Worm (Caenorhabditis elegans) whole organism, L4 larva: Measurements from ENCODE around the gene sumv-2.

Source experiments
- F37D6.2 ChIP-seq: sonication (generic microtip); optimal IDR thresholded peaks from 2 replicates; lab custom pipeline; 2016; ENCODE audit warnings: mild to moderate bottlenecking, missing genetic modification characterization, missing compliant biosample characterization
- F44E2.7 ChIP-seq: fragments of 200-800 bp; sonication (Bioruptor generic); IDR thresholded peaks from 2 replicates; pipeline ENCODE4 v2.1.2; 2022; ENCODE audit warnings: missing genetic modification characterization, missing compliant biosample characterization
- F49E8.2 ChIP-seq: sonication (generic microtip); optimal IDR thresholded peaks from 2 replicates; lab custom pipeline; 2016; ENCODE audit warnings: missing compliant biosample characterization, mild to moderate bottlenecking, missing genetic modification characterization, borderline replicate concordance
- T26A8.4 ChIP-seq: fragments of 200-800 bp; sonication (Bioruptor generic); IDR thresholded peaks from 2 replicates; pipeline ENCODE4 v1.3.6; 2022; ENCODE audit warnings: missing genetic modification characterization, missing compliant biosample characterization
- Y105C5A.15 ChIP-seq: fragments of 200-800 bp; sonication (Bioruptor generic); IDR thresholded peaks from 2 replicates; pipeline ENCODE4 v1.3.6; 2022; ENCODE audit warnings: missing genetic modification characterization, missing compliant biosample characterization
- Y48G9A.11 ChIP-seq: fragments of 200-800 bp; sonication (Bioruptor generic); IDR thresholded peaks from 2 replicates; pipeline ENCODE4 v1.3.6; 2022; ENCODE audit warnings: missing genetic modification reagents, missing genetic modification characterization, missing compliant biosample characterization
- Y5F2A.4 ChIP-seq: fragments of 200-800 bp; sonication (Bioruptor generic); optimal IDR thresholded peaks from 2 replicates; lab custom pipeline; 2018; ENCODE audit warnings: mild to moderate bottlenecking, missing genetic modification characterization, missing compliant biosample characterization
- Y75B8A.6 ChIP-seq: fragments of 200-800 bp; sonication (Bioruptor generic); IDR thresholded peaks from 2 replicates; pipeline ENCODE4 v1.3.6; 2022; ENCODE audit warnings: missing genetic modification reagents, missing genetic modification characterization, missing compliant biosample characterization
- ZK337.2 ChIP-seq: fragments of 200-800 bp; sonication (Bioruptor generic); IDR thresholded peaks from 2 replicates; pipeline ENCODE4 v1.3.6; 2022; ENCODE audit warnings: missing genetic modification reagents, missing genetic modification characterization, missing compliant biosample characterization
- ama-1 ChIP-seq: fragments of 150-350 bp; optimal IDR thresholded peaks from 2 replicates; lab custom pipeline; 2014; ENCODE audit warnings: inconsistent platforms, mixed read lengths
- arid-1 ChIP-seq: fragments of 200-800 bp; sonication (Bioruptor generic); conservative IDR thresholded peaks from 2 replicates; pipeline ENCODE4 v1.3.6; 2022; ENCODE audit warnings: missing genetic modification reagents, missing genetic modification characterization, missing compliant biosample characterization
- ceh-28 ChIP-seq: fragments of 150-350 bp; optimal IDR thresholded peaks from 2 replicates; lab custom pipeline; 2014; ENCODE audit warnings: missing biosample characterization, missing genetic modification reagents, missing genetic modification characterization
- ceh-32 ChIP-seq: sonication (generic microtip); optimal IDR thresholded peaks from 2 replicates; lab custom pipeline; 2016; ENCODE audit warnings: mild to moderate bottlenecking, missing genetic modification characterization, missing compliant biosample characterization; ENCODE audit not compliant: poor library complexity
- ceh-62 ChIP-seq: sonication (generic microtip); optimal IDR thresholded peaks from 2 replicates; lab custom pipeline; 2017; ENCODE audit warnings: missing biosample characterization, missing genetic modification characterization
- cey-2 ChIP-seq: sonication (generic microtip); optimal IDR thresholded peaks from 3 replicates; lab custom pipeline; 2017; ENCODE audit warnings: missing genetic modification characterization, mild to moderate bottlenecking, missing compliant biosample characterization, antibody characterized with exemption, borderline replicate concordance; ENCODE audit not compliant: insufficient read depth
- ctbp-1 ChIP-seq: fragments of 200-800 bp; sonication (Bioruptor generic); IDR thresholded peaks from 2 replicates; pipeline ENCODE4 v1.3.6; 2022; ENCODE audit warnings: missing genetic modification reagents, missing genetic modification characterization, missing compliant biosample characterization
- daf-16 ChIP-seq, 3 experiments: sonication (generic microtip); optimal IDR thresholded peaks; 2 replicates each; lab custom pipeline; 2016 to 2017; ENCODE audit warnings: missing genetic modification characterization in 3 of 3, missing genetic modification reagents in 3 of 3, mild to moderate bottlenecking in 2 of 3, missing compliant biosample characterization in 2 of 3, missing biosample characterization in 1 of 3, moderate library complexity in 1 of 3
- daf-8 ChIP-seq: fragments of 200-800 bp; sonication (Bioruptor generic); IDR thresholded peaks from 2 replicates; pipeline ENCODE4 v1.3.6; 2022; ENCODE audit warnings: missing genetic modification characterization, missing compliant biosample characterization
- dmd-6 ChIP-seq: fragments of 200-800 bp; sonication (Bioruptor generic); IDR thresholded peaks from 2 replicates; pipeline ENCODE4 v1.3.6; 2022; ENCODE audit warnings: missing genetic modification reagents, missing genetic modification characterization, missing compliant biosample characterization
- dpl-1 ChIP-seq: fragments of 150-350 bp; optimal IDR thresholded peaks from 2 replicates; lab custom pipeline; 2014; ENCODE audit warnings: missing biosample characterization, missing genetic modification reagents, missing genetic modification characterization
- duxl-1 ChIP-seq: sonication (generic microtip); optimal IDR thresholded peaks from 2 replicates; lab custom pipeline; 2016; ENCODE audit warnings: mild to moderate bottlenecking, missing genetic modification characterization, moderate library complexity, missing compliant biosample characterization; ENCODE audit not compliant: poor library complexity
- dve-1 ChIP-seq: sonication (generic microtip); optimal IDR thresholded peaks from 2 replicates; lab custom pipeline; 2017; ENCODE audit warnings: antibody characterized with exemption, mild to moderate bottlenecking, missing genetic modification characterization, missing compliant biosample characterization; ENCODE audit not compliant: insufficient read depth
- egl-43 ChIP-seq: fragments of 200-800 bp; sonication (Bioruptor generic); IDR thresholded peaks from 2 replicates; pipeline ENCODE4 v1.3.6; 2022; ENCODE audit warnings: missing genetic modification reagents, missing genetic modification characterization, missing compliant biosample characterization
- fkh-10 ChIP-seq: fragments of 150-350 bp; optimal IDR thresholded peaks from 2 replicates; lab custom pipeline; 2014; ENCODE audit warnings: missing biosample characterization, missing genetic modification reagents, missing genetic modification characterization
- fos-1 ChIP-seq: fragments of 150-350 bp; optimal IDR thresholded peaks from 2 replicates; lab custom pipeline; 2014; ENCODE audit warnings: missing biosample characterization, missing genetic modification characterization
- gei-8 ChIP-seq: fragments of 200-800 bp; sonication (Bioruptor generic); optimal IDR thresholded peaks from 2 replicates; lab custom pipeline; 2018; ENCODE audit warnings: mild to moderate bottlenecking, missing genetic modification characterization, missing compliant biosample characterization
- hmg-1.1 ChIP-seq: fragments of 200-800 bp; sonication (Bioruptor generic); IDR thresholded peaks from 2 replicates; pipeline ENCODE4 v1.3.6; 2022; ENCODE audit warnings: missing genetic modification reagents, missing genetic modification characterization, missing compliant biosample characterization
- jun-1 ChIP-seq: fragments of 150-350 bp; optimal IDR thresholded peaks from 2 replicates; lab custom pipeline; 2014; ENCODE audit warnings: missing biosample characterization, missing genetic modification reagents, missing genetic modification characterization
- lim-7 ChIP-seq: fragments of 200-800 bp; sonication (Bioruptor generic); IDR thresholded peaks from 2 replicates; pipeline ENCODE4 v1.3.6; 2022; ENCODE audit warnings: missing genetic modification characterization, missing compliant biosample characterization
- lin-13 ChIP-seq: fragments of 150-350 bp; optimal IDR thresholded peaks from 2 replicates; lab custom pipeline; 2014; ENCODE audit warnings: missing biosample characterization, missing genetic modification reagents, missing genetic modification characterization
- lin-39 ChIP-seq: fragments of 150-350 bp; optimal IDR thresholded peaks from 2 replicates; lab custom pipeline; 2014; ENCODE audit warnings: missing biosample characterization, missing genetic modification reagents, missing genetic modification characterization
- lir-3 ChIP-seq: sonication (generic microtip); optimal IDR thresholded peaks from 2 replicates; lab custom pipeline; 2016; ENCODE audit warnings: mild to moderate bottlenecking, missing genetic modification characterization, missing compliant biosample characterization
- mdl-1 ChIP-seq, 2 experiments: fragments of 150-350 bp in 1 of 2; sonication (generic microtip) in 1 of 2; optimal IDR thresholded peaks; 2 replicates each; lab custom pipeline; 2014 to 2017; ENCODE audit warnings: missing biosample characterization in 2 of 2, missing genetic modification characterization in 2 of 2
- mdt-29 ChIP-seq: fragments of 200-800 bp; sonication (Bioruptor generic); IDR thresholded peaks from 2 replicates; pipeline ENCODE4 v1.3.6; 2022; ENCODE audit warnings: missing genetic modification reagents, missing genetic modification characterization, missing compliant biosample characterization
- mxl-2 ChIP-seq: fragments of 200-800 bp; sonication (Bioruptor generic); conservative IDR thresholded peaks from 2 replicates; pipeline ENCODE4 v1.3.6; 2022; ENCODE audit warnings: missing genetic modification reagents, missing genetic modification characterization, missing compliant biosample characterization
- nhr-10 ChIP-seq: fragments of 150-350 bp; optimal IDR thresholded peaks from 2 replicates; lab custom pipeline; 2014; ENCODE audit warnings: missing biosample characterization, missing genetic modification characterization
- nhr-102 ChIP-seq: sonication (generic microtip); optimal IDR thresholded peaks from 2 replicates; lab custom pipeline; 2016; ENCODE audit warnings: mild to moderate bottlenecking, missing genetic modification characterization, moderate library complexity, missing compliant biosample characterization
- nhr-11 ChIP-seq: fragments of 150-350 bp; optimal IDR thresholded peaks from 2 replicates; lab custom pipeline; 2014; ENCODE audit warnings: missing biosample characterization, missing genetic modification characterization
- nhr-237 ChIP-seq: sonication (generic microtip); optimal IDR thresholded peaks from 2 replicates; lab custom pipeline; 2017; ENCODE audit warnings: missing biosample characterization, missing genetic modification characterization
- nhr-48 ChIP-seq: sonication (generic microtip); optimal IDR thresholded peaks from 2 replicates; lab custom pipeline; 2016; ENCODE audit warnings: mild to moderate bottlenecking, missing genetic modification characterization, missing compliant biosample characterization
- nhr-6 ChIP-seq: fragments of 150-350 bp; optimal IDR thresholded peaks from 2 replicates; lab custom pipeline; 2014; ENCODE audit warnings: missing biosample characterization, missing genetic modification characterization
- php-3 ChIP-seq: fragments of 200-800 bp; sonication (Bioruptor generic); IDR thresholded peaks from 2 replicates; pipeline ENCODE4 v1.3.6; 2022; ENCODE audit warnings: missing genetic modification reagents, missing genetic modification characterization, missing compliant biosample characterization
- pqm-1 ChIP-seq: sonication (generic microtip); optimal IDR thresholded peaks from 2 replicates; lab custom pipeline; 2017; ENCODE audit warnings: missing biosample characterization, missing genetic modification characterization
- saeg-2 ChIP-seq: fragments of 200-800 bp; sonication (Bioruptor generic); IDR thresholded peaks from 2 replicates; pipeline ENCODE4 v1.3.6; 2022; ENCODE audit warnings: missing genetic modification reagents, missing genetic modification characterization, missing compliant biosample characterization
- snpc-4 ChIP-seq: fragments of 150-350 bp; optimal IDR thresholded peaks from 2 replicates; lab custom pipeline; 2014; ENCODE audit warnings: missing biosample characterization, missing genetic modification characterization
- spr-1 ChIP-seq: sonication (generic microtip); optimal IDR thresholded peaks from 2 replicates; lab custom pipeline; 2016; ENCODE audit warnings: mild to moderate bottlenecking, missing genetic modification characterization, missing compliant biosample characterization
- tag-97 ChIP-seq: fragments of 200-800 bp; sonication (Bioruptor generic); IDR thresholded peaks from 2 replicates; pipeline ENCODE4 v1.3.6; 2022; ENCODE audit warnings: missing genetic modification characterization, missing compliant biosample characterization
- tra-1 ChIP-seq: fragments of 200-800 bp; sonication (Bioruptor generic); IDR thresholded peaks from 2 replicates; pipeline ENCODE4 v1.3.6; 2022; ENCODE audit warnings: missing genetic modification reagents, missing genetic modification characterization, missing compliant biosample characterization
- vab-7 ChIP-seq: fragments of 200-800 bp; sonication (Bioruptor generic); IDR thresholded peaks from 2 replicates; pipeline ENCODE4 v1.3.6; 2022; ENCODE audit warnings: missing genetic modification reagents, missing genetic modification characterization, missing compliant biosample characterization
- zag-1 ChIP-seq: fragments of 150-350 bp; optimal IDR thresholded peaks from 2 replicates; lab custom pipeline; 2014; ENCODE audit warnings: missing biosample characterization, missing genetic modification characterization
- zfp-2 ChIP-seq: sonication (generic microtip); optimal IDR thresholded peaks from 2 replicates; lab custom pipeline; 2016; ENCODE audit warnings: mild to moderate bottlenecking, missing genetic modification characterization, missing compliant biosample characterization
- ztf-11 ChIP-seq: fragments of 150-350 bp; optimal IDR thresholded peaks from 2 replicates; lab custom pipeline; 2014; ENCODE audit warnings: missing biosample characterization, missing genetic modification characterization

sumv-2 gene

DNA sequence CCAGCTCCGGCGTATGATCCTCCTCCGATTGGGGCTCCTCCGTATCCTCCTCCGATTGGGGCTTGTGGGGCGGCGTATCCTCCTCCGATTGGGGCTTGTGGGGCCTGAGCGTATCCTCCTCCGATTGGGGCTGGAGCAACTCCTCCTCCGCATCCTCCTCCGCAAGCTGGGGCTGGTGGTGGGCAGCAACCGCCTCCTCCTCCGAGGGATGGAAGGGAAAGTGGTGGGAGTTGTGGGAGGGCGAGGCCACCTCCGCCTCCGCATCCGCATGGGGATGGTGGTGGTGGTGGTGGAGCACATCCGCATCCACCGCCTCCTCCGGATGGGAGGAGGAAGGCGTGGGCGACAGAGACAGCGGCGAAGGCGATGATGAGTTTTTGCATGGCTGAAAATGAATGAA lies 30.5 kb downstream of the sumv-2 start, which contains the start of gene F41F3.3 (continued):
- no peak for TF ChIP-seq ctbp-1 (GFP tag; lab: Robert Waterston, UW)
- TF ChIP-seq nhr-6 = no peak
- no peak for TF ChIP-seq gei-8
- TF ChIP-seq F49E8.2 (tag; lab: Kevin White, UChicago) = no peak
- no peak for TF ChIP-seq fos-1 (tag; lab: Kevin White, UChicago)
- TF ChIP-seq fkh-10 (GFP tag; lab: Kevin White, UChicago) = no peak
- TF ChIP-seq daf-8 (GFP tag; lab: Robert Waterston, UW) = no peak
- no peak for TF ChIP-seq lin-13 (GFP tag; lab: Kevin White, UChicago)
- TF ChIP-seq F44E2.7 (GFP tag; lab: Robert Waterston, UW) = no peak
- no peak for TF ChIP-seq tra-1 (GFP tag; lab: Robert Waterston, UW)
- TF ChIP-seq zfp-2 (tag; lab: Kevin White, UChicago) = no peak
- no peak for TF ChIP-seq lin-39 (tag; lab: Kevin White, UChicago)
- no peak for TF ChIP-seq zag-1 (tag; lab: Kevin White, UChicago)
- no peak for TF ChIP-seq Y5F2A.4 (GFP tag; lab: Kevin White, UChicago)
- TF ChIP-seq nhr-48 (tag; lab: Kevin White, UChicago) = no peak
- no peak for TF ChIP-seq ZK337.2 (GFP tag; lab: Robert Waterston, UW)
- no peak for TF ChIP-seq pqm-1 (tag; lab: Kevin White, UChicago)
- no peak for TF ChIP-seq nhr-11
- TF ChIP-seq dpl-1 (GFP tag; lab: Kevin White, UChicago) = no peak
- TF ChIP-seq spr-1 (tag; lab: Kevin White, UChicago) = peak; percentile 28
- TF ChIP-seq duxl-1 (tag; lab: Kevin White, UChicago) = no peak
- TF ChIP-seq lir-3 (tag; lab: Kevin White, UChicago) = no peak
- no peak for TF ChIP-seq ceh-32 (tag; lab: Kevin White, UChicago)
- TF ChIP-seq tag-97 (GFP tag; lab: Robert Waterston, UW) = no peak
- TF ChIP-seq lim-7 = 0 out of 2 replicates have a peak, but pooled peaks have one; percentile 51
- TF ChIP-seq ztf-11 (tag; lab: Kevin White, UChicago) = no peak
- TF ChIP-seq mxl-2 = no peak
- 0 out of 2 replicates have a peak, but pooled peaks have one; percentile 48 for TF ChIP-seq php-3 (GFP tag; lab: Robert Waterston, UW)
- TF ChIP-seq Y48G9A.11 (GFP tag; lab: Robert Waterston, UW) = no peak
- TF ChIP-seq T26A8.4 = peak; percentile 74
- no peak for TF ChIP-seq cey-2 (tag; lab: Kevin White, UChicago)
- TF ChIP-seq snpc-4 (tag; lab: Kevin White, UChicago) = no peak
- no peak for TF ChIP-seq daf-16 (GFP tag; optimal IDR thresholded peaks at IDR 0.05; lab: Kevin White, UChicago)
- TF ChIP-seq daf-16 (tag; optimal IDR thresholded peaks at IDR 0.05; lab: Kevin White, UChicago) = no peak
- TF ChIP-seq ceh-62 (tag; lab: Kevin White, UChicago) = no peak
- TF ChIP-seq dve-1 (tag; lab: Kevin White, UChicago) = no peak
- TF ChIP-seq jun-1 (tag; lab: Kevin White, UChicago) = no peak
- TF ChIP-seq mdl-1 (tag; optimal IDR thresholded peaks at IDR 0.05; lab: Kevin White, UChicago) = no peak
- TF ChIP-seq ama-1 (lab: Kevin White, UChicago) = peak; percentile 61
- TF ChIP-seq egl-43 = peak; percentile 82
- no peak for TF ChIP-seq saeg-2 (GFP tag; lab: Robert Waterston, UW)
- TF ChIP-seq nhr-10 (tag; lab: Kevin White, UChicago) = no peak
- no peak for TF ChIP-seq mdt-29 (GFP tag; lab: Robert Waterston, UW)
- no peak for TF ChIP-seq dmd-6 (GFP tag; lab: Robert Waterston, UW)
- TF ChIP-seq F37D6.2 (tag; lab: Kevin White, UChicago) = no peak
- no peak for TF ChIP-seq Y105C5A.15 (GFP tag; lab: Robert Waterston, UW)
- no peak for TF ChIP-seq Y75B8A.6 (GFP tag; lab: Robert Waterston, UW)
- no peak for TF ChIP-seq arid-1
- no peak for TF ChIP-seq vab-7 (GFP tag; lab: Robert Waterston, UW)
- TF ChIP-seq ceh-28 = no peak
- TF ChIP-seq nhr-237 = no peak
- TF ChIP-seq hmg-1.1 (GFP tag; lab: Robert Waterston, UW) = no peak
- peak; percentile 29 for TF ChIP-seq nhr-102 (tag; lab: Kevin White, UChicago)
